Worm (Caenorhabditis elegans): ENCODE results near the gene ceh-79.

ce11 chrV:13285284-13285683 is 16.3 kb upstream of the ceh-79 start:
- TF ChIP-seq B0035.1 (tag; optimal IDR thresholded peaks at IDR 0.05): no peak
- no peak for TF ChIP-seq snpc-4 (GFP tag; optimal IDR thresholded peaks at IDR 0.05)
- no peak for TF ChIP-seq snpc-4 (tag; optimal IDR thresholded peaks at IDR 0.05)
- TF ChIP-seq attf-3 (GFP tag; conservative IDR thresholded peaks at IDR 0.05): no peak
- no peak for TF ChIP-seq bed-2 (GFP tag; IDR thresholded peaks at IDR 0.05)
- TF ChIP-seq mes-4 (tag; optimal IDR thresholded peaks at IDR 0.05): no peak
- TF ChIP-seq ama-1 (optimal IDR thresholded peaks at IDR 0.05): no peak
- TF ChIP-seq ama-1 (GFP tag; optimal IDR thresholded peaks at IDR 0.05): no peak
- no peak for TF ChIP-seq F57C9.4 (tag; optimal IDR thresholded peaks at IDR 0.05)
- TF ChIP-seq Y53G8AR.9 (GFP tag; conservative IDR thresholded peaks at IDR 0.05): no peak
